Worm (Caenorhabditis elegans): ENCODE data around the gene C34F11.2.

The C34F11.2 gene

DNA sequence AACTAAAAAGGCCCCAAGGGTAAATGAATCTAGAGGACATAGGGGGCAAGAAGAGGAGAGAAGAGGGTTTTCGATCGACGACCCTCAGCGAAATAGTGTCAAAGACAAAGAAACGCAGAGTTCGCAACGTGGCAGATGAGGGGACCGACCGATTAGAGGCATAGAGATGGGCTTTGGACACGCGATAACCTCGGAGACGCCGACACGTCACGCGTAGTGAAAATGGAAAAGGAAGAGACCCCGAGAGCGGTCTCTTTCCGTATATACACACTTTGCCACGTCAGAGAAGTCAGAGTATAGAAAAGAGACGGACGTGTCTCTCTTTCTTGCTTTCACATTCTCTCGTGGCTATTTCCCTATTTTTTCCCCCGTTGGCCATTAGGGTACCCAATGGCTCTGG lies 30.6 kb upstream of the C34F11.2 start (continued):
- TF ChIP-seq nfya-1 (tag; optimal IDR thresholded peaks at IDR 0.05; ENCODE audit: borderline replicate concordance, insufficient read depth) (no peak), egrh-3 (GFP tag; IDR thresholded peaks at IDR 0.05) (no peak), C06A6.2 (GFP tag; conservative IDR thresholded peaks at IDR 0.05) (no peak), ceh-58 (GFP tag; IDR thresholded peaks at IDR 0.05) (no peak), bed-2 (GFP tag; IDR thresholded peaks at IDR 0.05) (no peak), D2030.7 (GFP tag; IDR thresholded peaks at IDR 0.05) (no peak), zfh-2 (GFP tag; conservative IDR thresholded peaks at IDR 0.05) (peak; percentile 92), lsy-27 (tag; optimal IDR thresholded peaks at IDR 0.05; ENCODE audit: borderline replicate concordance, insufficient read depth) (no peak), nhr-27 (tag; optimal IDR thresholded peaks at IDR 0.05) (no peak), egl-44 (GFP tag; IDR thresholded peaks at IDR 0.05) (0 out of 2 replicates have a peak, but pooled peaks have one; percentile 61), ztf-3 (GFP tag; optimal IDR thresholded peaks at IDR 0.05) (peak; percentile 42), Y79H2A.3 (GFP tag; conservative IDR thresholded peaks at IDR 0.05) (no peak), him-1 (tag; optimal IDR thresholded peaks at IDR 0.05) (no peak), lin-26 (GFP tag; IDR thresholded peaks at IDR 0.05) (peak; percentile 58; the same call in 1 of the 2 replicates), rpc-1 (optimal IDR thresholded peaks at IDR 0.05) (no peak), rpc-1 (tag; optimal IDR thresholded peaks at IDR 0.05) (no peak), ceh-79 (tag; optimal IDR thresholded peaks at IDR 0.05) (no peak), nhr-120 (GFP tag; IDR thresholded peaks at IDR 0.05) (no peak), snpc-3.4 (tag; optimal IDR thresholded peaks at IDR 0.05) (no peak), unc-62 (GFP tag; optimal IDR thresholded peaks at IDR 0.05) (peak; percentile 31), ceh-100 (GFP tag; IDR thresholded peaks at IDR 0.05) (no peak), ets-4 (GFP tag; optimal IDR thresholded peaks at IDR 0.05) (no peak), madf-8 (GFP tag; conservative IDR thresholded peaks at IDR 0.05) (no peak), sptf-2 (GFP tag; optimal IDR thresholded peaks at IDR 0.05) (no peak), tbx-9 (tag; optimal IDR thresholded peaks at IDR 0.05; ENCODE audit: borderline replicate concordance) (no peak), mcd-1 (GFP tag; IDR thresholded peaks at IDR 0.05) (peak; percentile 25; the same call in 1 of the 2 replicates), dpff-1 (tag; optimal IDR thresholded peaks at IDR 0.05) (no peak), dpl-1 (GFP tag; optimal IDR thresholded peaks at IDR 0.05) (no peak), hrde-1 (tag; optimal IDR thresholded peaks at IDR 0.05; ENCODE audit: borderline replicate concordance) (no peak), nhr-90 (tag; optimal IDR thresholded peaks at IDR 0.05) (peak; percentile 16), pha-4 (tag; optimal IDR thresholded peaks at IDR 0.05) (no peak)

ce11 chrII:5182451-5182850 lies 29.6 kb upstream of the C34F11.2 start:
- no peak for TF ChIP-seq ztf-25 (GFP tag; IDR thresholded peaks at IDR 0.05)
- no peak for TF ChIP-seq nhr-27 (tag; optimal IDR thresholded peaks at IDR 0.05)
- peak; percentile 59; the same call in 1 of the 2 replicates for TF ChIP-seq C06A6.2 (GFP tag; conservative IDR thresholded peaks at IDR 0.05)
- TF ChIP-seq ztf-28 (GFP tag; IDR thresholded peaks at IDR 0.05): no peak
- TF ChIP-seq dox-1 (GFP tag; IDR thresholded peaks at IDR 0.05): peak; percentile 52; the same call in 1 of the 2 replicates
- peak; percentile 64 for TF ChIP-seq ztf-26 (tag; optimal IDR thresholded peaks at IDR 0.05)
- no peak for TF ChIP-seq ets-4 (GFP tag; optimal IDR thresholded peaks at IDR 0.05)
- TF ChIP-seq mxl-1 (tag; optimal IDR thresholded peaks at IDR 0.05): no peak
- no peak for TF ChIP-seq B0035.1 (tag; optimal IDR thresholded peaks at IDR 0.05)
- TF ChIP-seq F39B2.1 (GFP tag; IDR thresholded peaks at IDR 0.05): no peak
- TF ChIP-seq F55B11.4 (tag; optimal IDR thresholded peaks at IDR 0.05; ENCODE audit: borderline replicate concordance, insufficient read depth): no peak
- TF ChIP-seq lsl-1 (GFP tag; optimal IDR thresholded peaks at IDR 0.05): no peak
- TF ChIP-seq athp-1 (tag; optimal IDR thresholded peaks at IDR 0.05): no peak
- no peak for TF ChIP-seq zim-3 (tag; optimal IDR thresholded peaks at IDR 0.05)
- TF ChIP-seq F49E8.2 (tag; optimal IDR thresholded peaks at IDR 0.05; ENCODE audit: insufficient read depth): no peak
- no peak for TF ChIP-seq egl-18 (GFP tag; IDR thresholded peaks at IDR 0.05)
- TF ChIP-seq unc-130 (GFP tag; optimal IDR thresholded peaks at IDR 0.05): no peak
- no peak for TF ChIP-seq efl-1 (GFP tag; optimal IDR thresholded peaks at IDR 0.05)
- TF ChIP-seq him-1 (tag; optimal IDR thresholded peaks at IDR 0.05): no peak
- TF ChIP-seq egl-44 (GFP tag; IDR thresholded peaks at IDR 0.05): peak; percentile 81; the same call in 1 of the 2 replicates
- TF ChIP-seq F57A8.1 (GFP tag; optimal IDR thresholded peaks at IDR 0.05): no peak
- TF ChIP-seq dpff-1 (tag; optimal IDR thresholded peaks at IDR 0.05): no peak
- TF ChIP-seq madf-3 (GFP tag; IDR thresholded peaks at IDR 0.05): no peak
- no peak for TF ChIP-seq hlh-26 (GFP tag; conservative IDR thresholded peaks at IDR 0.05)
